Fruit fly (Drosophila melanogaster) whole organism, pupa: Measurements from ENCODE around the gene Ugt35C1.

Experiments used
- CG10348 ChIP-seq: fragments of 200-800 bp; sonication (Bioruptor generic); IDR thresholded peaks from 2 replicates; pipeline ENCODE4 v1.3.6; 2022; ENCODE audit warnings: missing biosample characterization, missing genetic modification characterization
- CG12605 ChIP-seq: fragments of 200-800 bp; sonication (Bioruptor generic); IDR thresholded peaks from 2 replicates; pipeline ENCODE4 v1.3.6; 2022; ENCODE audit warnings: missing biosample characterization, missing genetic modification characterization
- CG14655 ChIP-seq: fragments of 200-800 bp; sonication (Bioruptor generic); optimal IDR thresholded peaks from 3 replicates; lab custom pipeline; 2017; ENCODE audit warnings: mild to moderate bottlenecking, missing biosample characterization, missing genetic modification reagents, missing genetic modification characterization
- CG15710 ChIP-seq: fragments of 200-800 bp; sonication (Bioruptor generic); optimal IDR thresholded peaks from 2 replicates; lab custom pipeline; 2018; ENCODE audit warnings: missing biosample characterization, mild to moderate bottlenecking, missing genetic modification characterization, moderate library complexity
- CG17806 ChIP-seq: fragments of 200-800 bp; sonication (Bioruptor generic); optimal IDR thresholded peaks from 2 replicates; lab custom pipeline; 2018; ENCODE audit warnings: missing biosample characterization, mild to moderate bottlenecking, missing genetic modification characterization, moderate library complexity
- CG32121 ChIP-seq: fragments of 200-800 bp; sonication (Bioruptor generic); IDR thresholded peaks from 2 replicates; pipeline ENCODE4 v1.3.6; 2022; ENCODE audit warnings: missing biosample characterization, missing genetic modification characterization
- CG34367 ChIP-seq: fragments of 200-800 bp; sonication (Bioruptor generic); optimal IDR thresholded peaks from 2 replicates; lab custom pipeline; 2018; ENCODE audit warnings: missing biosample characterization, mild to moderate bottlenecking, missing genetic modification characterization
- CG4496 ChIP-seq: fragments of 200-800 bp; sonication (Bioruptor generic); IDR thresholded peaks from 3 replicates; pipeline ENCODE4 v1.3.6; 2022; ENCODE audit warnings: missing biosample characterization, missing genetic modification characterization
- CG8159 ChIP-seq: fragments of 200-800 bp; sonication (Bioruptor generic); optimal IDR thresholded peaks from 3 replicates; lab custom pipeline; 2018; ENCODE audit warnings: missing biosample characterization, mild to moderate bottlenecking, missing genetic modification characterization, moderate library complexity
- CG8301 ChIP-seq: fragments of 200-800 bp; sonication (Bioruptor generic); optimal IDR thresholded peaks from 2 replicates; lab custom pipeline; 2018; ENCODE audit warnings: missing biosample characterization, mild to moderate bottlenecking, missing genetic modification characterization
- CG9948 ChIP-seq: fragments of 200-800 bp; sonication (Bioruptor generic); optimal IDR thresholded peaks from 2 replicates; lab custom pipeline; 2018; ENCODE audit warnings: missing biosample characterization, mild to moderate bottlenecking, missing genetic modification characterization, moderate library complexity
- D1 ChIP-seq: fragments of 200-800 bp; sonication (Bioruptor generic); optimal IDR thresholded peaks from 2 replicates; lab custom pipeline; 2018; ENCODE audit warnings: missing biosample characterization, mild to moderate bottlenecking, missing genetic modification characterization, moderate library complexity
- EcR ChIP-seq: fragments of 200-800 bp; sonication (Bioruptor generic); optimal IDR thresholded peaks from 3 replicates; lab custom pipeline; 2019; ENCODE audit warnings: missing biosample characterization, missing genetic modification characterization, mild to moderate bottlenecking, moderate library complexity, missing genetic modification reagents
- Ets98B ChIP-seq: fragments of 200-800 bp; sonication (Bioruptor generic); IDR thresholded peaks from 2 replicates; pipeline ENCODE4 v1.3.6; 2022; ENCODE audit warnings: missing biosample characterization, missing genetic modification characterization
- Pif1A ChIP-seq: fragments of 200-800 bp; sonication (Bioruptor generic); optimal IDR thresholded peaks from 3 replicates; lab custom pipeline; 2016; ENCODE audit warnings: missing biosample characterization, missing genetic modification characterization
- Pif1B ChIP-seq: fragments of 200-800 bp; sonication (Bioruptor generic); optimal IDR thresholded peaks from 3 replicates; lab custom pipeline; 2016; ENCODE audit warnings: missing biosample characterization, missing genetic modification characterization
- Snoo ChIP-seq: fragments of 200-800 bp; sonication (Bioruptor generic); optimal IDR thresholded peaks from 3 replicates; lab custom pipeline; 2017; ENCODE audit warnings: missing biosample characterization, mild to moderate bottlenecking, missing genetic modification characterization, inconsistent platforms
- fd96Ca ChIP-seq: fragments of 200-800 bp; sonication (Bioruptor generic); IDR thresholded peaks from 3 replicates; pipeline ENCODE4 v1.3.6; 2022; ENCODE audit warnings: missing biosample characterization, missing genetic modification characterization
- gl ChIP-seq: fragments of 200-800 bp; sonication (Bioruptor generic); optimal IDR thresholded peaks from 2 replicates; lab custom pipeline; 2018; ENCODE audit warnings: missing biosample characterization, mild to moderate bottlenecking, missing genetic modification characterization
- rn ChIP-seq: fragments of 200-800 bp; sonication (Bioruptor generic); IDR thresholded peaks from 2 replicates; pipeline ENCODE4 v1.3.6; 2022; ENCODE audit warnings: missing biosample characterization, missing genetic modification characterization

Ugt35C1 gene

DNA sequence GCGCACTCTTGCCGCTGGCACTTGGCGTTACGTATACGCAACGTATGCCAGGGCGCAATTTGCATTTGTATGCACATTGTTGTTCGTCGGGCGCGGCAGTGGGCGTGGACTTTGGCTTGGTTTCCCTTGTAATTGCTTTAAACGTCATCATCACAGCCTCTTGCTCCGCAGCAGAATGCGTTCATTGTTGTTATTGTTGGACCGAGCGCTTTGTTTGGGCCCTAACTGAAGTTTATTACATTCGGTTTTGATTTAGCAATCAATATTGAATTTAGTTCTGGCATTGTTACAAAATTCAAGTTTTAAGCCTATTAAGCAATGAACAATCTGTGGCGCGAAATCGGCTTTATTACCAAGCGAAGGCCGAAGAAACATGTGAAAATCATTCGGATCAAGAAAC lies 40.0 kb downstream of the Ugt35C1 start, which contains the start of gene CG43449:
TSS of gene CG43449 (plus strand) at position 301 of the 400 bp plus-strand sequence.
- TF ChIP-seq gl (no peak), CG8301 (tag; lab: Kevin White, UChicago) (no peak), CG9948 (tag; lab: Kevin White, UChicago) (no peak), CG4496 (GFP tag; lab: Robert Waterston, UW) (no peak), Snoo (tag; lab: Kevin White, UChicago) (no peak), CG32121 (GFP tag; lab: Robert Waterston, UW) (no peak), Pif1B (no peak), CG10348 (GFP tag; lab: Robert Waterston, UW) (no peak), CG17806 (tag; lab: Kevin White, UChicago) (no peak), CG14655 (GFP tag; lab: Kevin White, UChicago) (no peak), CG12605 (no peak), Pif1A (no peak), rn (no peak), CG8159 (no peak), D1 (no peak), CG34367 (tag; lab: Kevin White, UChicago) (no peak), EcR (GFP tag; lab: Kevin White, UChicago) (no peak), Ets98B (GFP tag; lab: Robert Waterston, UW) (no peak)

DNA sequence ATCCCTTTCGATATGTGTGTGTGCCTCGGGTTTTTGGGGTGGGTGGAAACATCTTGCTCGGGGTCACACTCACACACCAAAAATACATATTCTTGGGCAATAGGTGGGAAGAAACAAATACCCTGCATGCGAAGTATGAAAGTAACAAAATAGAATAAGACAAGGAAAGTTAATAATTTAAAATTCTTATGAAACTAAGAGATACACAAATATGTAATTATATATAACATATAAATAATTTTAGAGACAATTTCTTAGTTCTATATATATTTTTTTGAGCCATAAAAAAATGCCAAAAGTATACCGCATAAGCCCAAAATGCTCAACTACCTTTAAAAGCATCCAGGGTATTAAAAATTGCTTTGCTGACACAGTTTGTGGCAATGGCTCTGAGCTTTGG lies 46.4 kb downstream of the Ugt35C1 start:
- TF ChIP-seq fd96Ca (GFP tag; lab: Robert Waterston, UW) (no peak), CG15710 (tag; lab: Kevin White, UChicago) (no peak), rn (no peak), CG32121 (GFP tag; lab: Robert Waterston, UW) (no peak), D1 (no peak)
